Fruit fly (Drosophila melanogaster): Measurements from ENCODE around the gene CG42535.

- TF ChIP-seq OdsH (GFP tag; optimal IDR thresholded peaks at IDR 0.05) = no peak
- no peak for TF ChIP-seq pan (optimal IDR thresholded peaks at IDR 0.05)
- no peak for TF ChIP-seq fru (GFP tag; optimal IDR thresholded peaks at IDR 0.05)
- TF ChIP-seq jim (GFP tag; optimal IDR thresholded peaks at IDR 0.05) = no peak
- no peak for TF ChIP-seq usp (GFP tag; optimal IDR thresholded peaks at IDR 0.05)
- no peak for TF ChIP-seq dsf (GFP tag; optimal IDR thresholded peaks at IDR 0.05; ENCODE audit: borderline replicate concordance)
Measured at dm6 chr3L:10669592-10670400, 39.1 kb upstream of the CG42535 start.

Data from whole organism, wandering third instar larva.